Fruit fly (Drosophila melanogaster): ENCODE data around the gene JMJD7.

The JMJD7 gene

dm6 chr3L:13450177-13450793, at the start of gene JMJD7, which contains the start of gene CG10738 (continued):
- TF ChIP-seq ham (GFP tag; IDR thresholded peaks at IDR 0.05): no peak
- peak; percentile 52; the same call in 1 of the 2 replicates for TF ChIP-seq CG4730 (GFP tag; IDR thresholded peaks at IDR 0.05)
- TF ChIP-seq Stat92E (GFP tag; optimal IDR thresholded peaks at IDR 0.05): no peak
- no peak for TF ChIP-seq PHDP (tag; optimal IDR thresholded peaks at IDR 0.05)
- no peak for TF ChIP-seq CG13123 (GFP tag; optimal IDR thresholded peaks at IDR 0.05)
- peak; percentile 56 for TF ChIP-seq CG6654 (GFP tag; optimal IDR thresholded peaks at IDR 0.05)
- no peak for TF ChIP-seq maf-S (GFP tag; optimal IDR thresholded peaks at IDR 0.05)
- peak; percentile 18 for TF ChIP-seq D19B (GFP tag; optimal IDR thresholded peaks at IDR 0.05)
- TF ChIP-seq Nf-YB (GFP tag; optimal IDR thresholded peaks at IDR 0.05): no peak
- no peak for TF ChIP-seq CG16813 (GFP tag; IDR thresholded peaks at IDR 0.05; ENCODE audit: partially characterized antibody)
- TF ChIP-seq Ada2b (GFP tag; IDR thresholded peaks at IDR 0.05): peak; percentile 84
- peak; percentile 65 for TF ChIP-seq CG6689 (GFP tag; IDR thresholded peaks at IDR 0.05)
- TF ChIP-seq wdn (GFP tag; IDR thresholded peaks at IDR 0.05): no peak
- TF ChIP-seq CG7839 (tag; optimal IDR thresholded peaks at IDR 0.05): peak; percentile 11
- TF ChIP-seq gem (tag; optimal IDR thresholded peaks at IDR 0.05): no peak
- no peak for TF ChIP-seq CG7745 (tag; optimal IDR thresholded peaks at IDR 0.05)
- peak; percentile 39 for TF ChIP-seq CG15073 (GFP tag; optimal IDR thresholded peaks at IDR 0.05)
- no peak for TF ChIP-seq oc (tag; optimal IDR thresholded peaks at IDR 0.05)
- TF ChIP-seq E2f1 (GFP tag; IDR thresholded peaks at IDR 0.05): peak; percentile 61
- no peak for TF ChIP-seq NC2α (GFP tag; optimal IDR thresholded peaks at IDR 0.05)
- no peak for TF ChIP-seq gcm (GFP tag; optimal IDR thresholded peaks at IDR 0.05)
- no peak for TF ChIP-seq CG10321 (GFP tag; IDR thresholded peaks at IDR 0.05)
- no peak for TF ChIP-seq Dip2 (GFP tag; IDR thresholded peaks at IDR 0.05)
- peak; percentile 67 for TF ChIP-seq CG11247 (GFP tag; IDR thresholded peaks at IDR 0.05)
- TF ChIP-seq MESR4 (GFP tag; optimal IDR thresholded peaks at IDR 0.05): peak; percentile 15
- no peak for TF ChIP-seq CG12219 (GFP tag; optimal IDR thresholded peaks at IDR 0.05)
- no peak for TF ChIP-seq CG13287 (GFP tag; IDR thresholded peaks at IDR 0.05; ENCODE audit: partially characterized antibody)
- no peak for TF ChIP-seq CG32767 (GFP tag; IDR thresholded peaks at IDR 0.05)
- peak; percentile 24; the same call in 1 of the 2 replicates for TF ChIP-seq chm (GFP tag; IDR thresholded peaks at IDR 0.05)
- no peak for TF ChIP-seq CG4617 (GFP tag; optimal IDR thresholded peaks at IDR 0.05; ENCODE audit: borderline replicate concordance)
- TF ChIP-seq dpn (GFP tag; optimal IDR thresholded peaks at IDR 0.05): peak in 1 of 2 experiments; percentile 15
- no peak for TF ChIP-seq luna (GFP tag; optimal IDR thresholded peaks at IDR 0.05)
- TF ChIP-seq CG12071 (GFP tag; optimal IDR thresholded peaks at IDR 0.05): peak; percentile 63
- TF ChIP-seq tgo (GFP tag; IDR thresholded peaks at IDR 0.05): peak; percentile 62
- no peak for TF ChIP-seq CG34224 (GFP tag; IDR thresholded peaks at IDR 0.05; ENCODE audit: partially characterized antibody)
- no peak for TF ChIP-seq Camta (GFP tag; optimal IDR thresholded peaks at IDR 0.05)
- TF ChIP-seq Dip3 (GFP tag; optimal IDR thresholded peaks at IDR 0.05): peak; percentile 51
- peak; percentile 57 for TF ChIP-seq Xbp1 (GFP tag; optimal IDR thresholded peaks at IDR 0.05)
- TF ChIP-seq CG8290 (GFP tag; optimal IDR thresholded peaks at IDR 0.05): no peak
- no peak for TF ChIP-seq CG8290 (tag; optimal IDR thresholded peaks at IDR 0.05)
- TF ChIP-seq CG6683 (GFP tag; optimal IDR thresholded peaks at IDR 0.05): peak; percentile 43
- peak; percentile 63 for TF ChIP-seq CG9727 (GFP tag; optimal IDR thresholded peaks at IDR 0.05)
- TF ChIP-seq Abd-B (GFP tag; optimal IDR thresholded peaks at IDR 0.05): no peak
- TF ChIP-seq CG7786 (GFP tag; optimal IDR thresholded peaks at IDR 0.05): no peak
- peak; percentile 80 for TF ChIP-seq Blimp-1 (GFP tag; optimal IDR thresholded peaks at IDR 0.05)
- no peak for TF ChIP-seq D (optimal IDR thresholded peaks at IDR 0.05)
- peak; percentile 68 for TF ChIP-seq D (GFP tag; optimal IDR thresholded peaks at IDR 0.05)
- TF ChIP-seq CG16863 (GFP tag; optimal IDR thresholded peaks at IDR 0.05): no peak
- no peak for TF ChIP-seq cato (GFP tag; optimal IDR thresholded peaks at IDR 0.05; ENCODE audit: borderline replicate concordance)
- no peak for TF ChIP-seq CG9876 (GFP tag; optimal IDR thresholded peaks at IDR 0.05)

All from whole organism, embryonic.